Worm (Caenorhabditis elegans): ENCODE measurements around the gene Y54G2A.41.

DNA sequence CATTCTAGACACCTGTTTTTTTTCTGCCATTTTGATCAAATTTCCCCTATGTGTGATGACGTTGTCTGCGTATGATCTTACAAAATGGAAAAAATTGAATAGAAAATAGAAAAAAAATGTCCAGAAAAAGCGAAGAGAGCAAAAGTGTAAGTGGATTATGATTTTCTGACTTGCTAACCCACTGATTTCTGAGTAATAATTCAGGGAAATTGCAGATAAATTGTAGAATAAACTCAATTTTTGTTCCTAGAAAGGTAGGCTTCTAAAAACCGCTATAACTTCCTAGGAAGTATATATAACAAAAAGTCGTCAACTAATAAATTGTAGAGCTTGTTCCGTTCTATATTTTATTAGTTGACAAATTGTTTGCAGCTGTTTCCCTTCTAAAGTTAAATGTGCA lies 17.0 kb upstream of the Y54G2A.41 start:
- TF ChIP-seq pha-4 (tag; optimal IDR thresholded peaks at IDR 0.05) (no peak), ceh-9 (tag; optimal IDR thresholded peaks at IDR 0.05) (no peak), ama-1 (optimal IDR thresholded peaks at IDR 0.05) (no peak), ceh-45 (GFP tag; IDR thresholded peaks at IDR 0.05) (no peak)

Data from whole organism, late embryonic.